Fruit fly (Drosophila melanogaster) whole organism, prepupa: ENCODE data around the gene CG14627.

ENCODE experiments used
- CG11294 ChIP-seq: fragments of 200-800 bp; sonication (Bioruptor generic); IDR thresholded peaks from 2 replicates; pipeline ENCODE4 v1.3.6; 2022; ENCODE audit warnings: missing biosample characterization, missing genetic modification characterization
- CG6808 ChIP-seq: fragments of 200-800 bp; sonication (Bioruptor generic); optimal IDR thresholded peaks from 3 replicates; lab custom pipeline; 2017; ENCODE audit warnings: missing biosample characterization, missing genetic modification characterization, mild to moderate bottlenecking, moderate library complexity, missing genetic modification reagents
- CG8632 ChIP-seq: fragments of 200-800 bp; sonication (Bioruptor generic); optimal IDR thresholded peaks from 3 replicates; lab custom pipeline; 2016; ENCODE audit warnings: missing biosample characterization, missing genetic modification characterization
- achi ChIP-seq: fragments of 200-800 bp; sonication (Bioruptor generic); optimal IDR thresholded peaks from 3 replicates; lab custom pipeline; 2016; ENCODE audit warnings: missing biosample characterization, missing genetic modification characterization
- acj6 ChIP-seq: fragments of 200-800 bp; sonication (Bioruptor generic); optimal IDR thresholded peaks from 3 replicates; lab custom pipeline; 2016; ENCODE audit warnings: missing biosample characterization, missing genetic modification characterization
- net ChIP-seq: fragments of 200-800 bp; sonication (Bioruptor generic); optimal IDR thresholded peaks from 3 replicates; lab custom pipeline; 2016; ENCODE audit warnings: missing biosample characterization, missing genetic modification characterization
- topi ChIP-seq: fragments of 200-800 bp; sonication (Bioruptor generic); optimal IDR thresholded peaks from 3 replicates; lab custom pipeline; 2016; ENCODE audit warnings: missing biosample characterization, missing genetic modification characterization
- vri ChIP-seq: fragments of 200-800 bp; sonication (Bioruptor generic); optimal IDR thresholded peaks from 3 replicates; lab custom pipeline; 2016; ENCODE audit warnings: missing biosample characterization, mild to moderate bottlenecking, missing genetic modification characterization

- TF ChIP-seq acj6 = no peak
- TF ChIP-seq net (GFP tag; lab: Kevin White, UChicago) = no peak
- TF ChIP-seq topi (GFP tag; lab: Kevin White, UChicago) = no peak
- TF ChIP-seq CG8632 (GFP tag; lab: Kevin White, UChicago) = no peak
- TF ChIP-seq CG6808 (GFP tag; lab: Kevin White, UChicago) = no peak
- no peak for TF ChIP-seq CG11294 (GFP tag; lab: Robert Waterston, UW)
- no peak for TF ChIP-seq achi (GFP tag; lab: Kevin White, UChicago)
- no peak for TF ChIP-seq vri (GFP tag; lab: Kevin White, UChicago)
These were observed 19.4 kb upstream of the CG14627 start, which contains the start of gene eIF4E7 for dm6 chrX:1161913-1162439.
